Worm (Caenorhabditis elegans): ENCODE data around the gene ZC239.21.
"Not testable (repeated sequence)": the region's sequence is repeated elsewhere in the genome, so short reads cannot be mapped to it uniquely, and the experiment has no call there.

DNA sequence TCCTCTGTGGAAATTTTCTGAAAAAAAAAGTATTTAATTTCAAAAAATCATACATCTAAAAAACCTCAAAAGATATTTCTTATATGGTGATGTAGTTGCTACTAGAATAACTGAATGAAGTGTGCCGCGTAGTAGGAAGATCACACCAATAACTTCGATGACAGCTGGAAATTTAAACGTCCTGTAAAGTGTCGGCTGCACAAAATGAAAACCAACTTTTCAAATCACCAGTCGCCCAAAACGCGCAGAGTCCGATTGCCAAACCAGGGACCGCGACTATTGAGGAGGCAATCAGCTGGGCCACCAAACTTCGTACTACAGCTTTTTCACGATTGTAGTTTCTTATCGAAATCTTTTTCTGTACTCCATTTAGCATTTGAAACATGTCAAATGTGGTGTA, 5.5 kb upstream of the ZC239.21 start, which contains the start of gene sri-48:
- not testable (repeated sequence) for TF ChIP-seq elt-3, snpc-4 (tag; optimal IDR thresholded peaks at IDR 0.05)
